Worm (Caenorhabditis elegans) whole organism, young adult: ENCODE results near the gene vps-54.

ENCODE experiments used
- F10E7.11 ChIP-seq: sonication (generic microtip); optimal IDR thresholded peaks from 2 replicates; lab custom pipeline; 2017; ENCODE audit warnings: mild to moderate bottlenecking, missing genetic modification characterization, moderate library complexity, missing compliant biosample characterization
- F23B12.7 ChIP-seq: sonication (generic microtip); optimal IDR thresholded peaks from 2 replicates; lab custom pipeline; 2017; ENCODE audit warnings: missing genetic modification characterization, mild to moderate bottlenecking, missing compliant biosample characterization, antibody characterized with exemption, moderate library complexity; ENCODE audit not compliant: insufficient read depth
- F52B5.7 ChIP-seq: sonication (generic microtip); optimal IDR thresholded peaks from 2 replicates; lab custom pipeline; 2016; ENCODE audit warnings: mild to moderate bottlenecking, missing genetic modification characterization, missing compliant biosample characterization
- F57A8.1 ChIP-seq: fragments of 200-800 bp; sonication (Bioruptor generic); optimal IDR thresholded peaks from 2 replicates; lab custom pipeline; 2018; ENCODE audit warnings: mild to moderate bottlenecking, missing genetic modification characterization, moderate library complexity, missing compliant biosample characterization
- F57C9.4 ChIP-seq: sonication (generic microtip); optimal IDR thresholded peaks from 2 replicates; lab custom pipeline; 2017; ENCODE audit warnings: mild to moderate bottlenecking, missing genetic modification characterization, missing compliant biosample characterization
- K11D2.4 ChIP-seq: fragments of 200-800 bp; sonication (Bioruptor generic); IDR thresholded peaks from 2 replicates; pipeline ENCODE4 v1.3.6; 2022; ENCODE audit warnings: missing genetic modification reagents, missing genetic modification characterization, missing compliant biosample characterization
- T07F8.4 ChIP-seq: sonication (generic microtip); optimal IDR thresholded peaks from 2 replicates; lab custom pipeline; 2016; ENCODE audit warnings: mild to moderate bottlenecking, missing genetic modification characterization, moderate library complexity, missing compliant biosample characterization
- Y53F4B.3 ChIP-seq: fragments of 200-800 bp; sonication (Bioruptor generic); IDR thresholded peaks from 2 replicates; pipeline ENCODE4 v1.3.6; 2022; ENCODE audit warnings: missing genetic modification reagents, missing genetic modification characterization, missing compliant biosample characterization
- ZK185.1 ChIP-seq: sonication (generic microtip); optimal IDR thresholded peaks from 2 replicates; lab custom pipeline; 2016; ENCODE audit warnings: mild to moderate bottlenecking, missing genetic modification characterization, missing compliant biosample characterization; ENCODE audit not compliant: poor library complexity, severe bottlenecking
- aptf-2 ChIP-seq: fragments of 200-800 bp; sonication (Bioruptor generic); conservative IDR thresholded peaks from 2 replicates; pipeline ENCODE4 v1.3.6; 2022; ENCODE audit warnings: missing genetic modification reagents, missing genetic modification characterization, missing compliant biosample characterization
- athp-1 ChIP-seq: sonication (generic microtip); optimal IDR thresholded peaks from 2 replicates; lab custom pipeline; 2017; ENCODE audit warnings: mild to moderate bottlenecking, missing genetic modification characterization, missing compliant biosample characterization
- bed-1 ChIP-seq: fragments of 200-800 bp; sonication (Bioruptor generic); IDR thresholded peaks from 2 replicates; pipeline ENCODE4 v1.3.6; 2022; ENCODE audit warnings: missing genetic modification reagents, missing genetic modification characterization, missing compliant biosample characterization
- ceh-91 ChIP-seq: fragments of 200-800 bp; sonication (Bioruptor generic); IDR thresholded peaks from 2 replicates; pipeline ENCODE4 v1.3.6; 2022; ENCODE audit warnings: missing genetic modification reagents, missing genetic modification characterization, missing compliant biosample characterization
- dpff-1 ChIP-seq: sonication (generic microtip); optimal IDR thresholded peaks from 2 replicates; lab custom pipeline; 2017; ENCODE audit warnings: mild to moderate bottlenecking, missing genetic modification characterization, missing compliant biosample characterization
- egl-44 ChIP-seq: fragments of 200-800 bp; sonication (Bioruptor generic); IDR thresholded peaks from 2 replicates; pipeline ENCODE4 v1.3.6; 2022; ENCODE audit warnings: missing genetic modification reagents, missing genetic modification characterization, missing compliant biosample characterization
- egrh-3 ChIP-seq: fragments of 200-800 bp; sonication (Bioruptor generic); IDR thresholded peaks from 2 replicates; pipeline ENCODE4 v1.3.6; 2022; ENCODE audit warnings: missing genetic modification reagents, missing genetic modification characterization, missing compliant biosample characterization
- fkh-3 ChIP-seq: sonication (generic microtip); optimal IDR thresholded peaks from 2 replicates; lab custom pipeline; 2016; ENCODE audit warnings: mild to moderate bottlenecking, missing genetic modification characterization, missing compliant biosample characterization
- hsf-1 ChIP-seq: fragments of 200-800 bp; sonication (Bioruptor generic); IDR thresholded peaks from 2 replicates; pipeline ENCODE4 v1.3.6; 2022; ENCODE audit warnings: missing genetic modification reagents, missing genetic modification characterization, missing compliant biosample characterization
- let-526 ChIP-seq: fragments of 200-800 bp; sonication (Bioruptor generic); IDR thresholded peaks from 2 replicates; pipeline ENCODE4 v1.3.6; 2022; ENCODE audit warnings: missing genetic modification reagents, missing genetic modification characterization, missing compliant biosample characterization
- lin-35 ChIP-seq, 3 experiments: fragments of 150-350 bp in 2 of 3; sonication (generic microtip) in 1 of 3; optimal IDR thresholded peaks; 2 replicates each; lab custom pipeline; 2014 to 2018; ENCODE audit warnings: missing biosample characterization in 3 of 3, missing genetic modification characterization in 3 of 3, missing genetic modification reagents in 3 of 3
- lin-54 ChIP-seq: fragments of 200-800 bp; sonication (Bioruptor generic); optimal IDR thresholded peaks from 2 replicates; lab custom pipeline; 2018; ENCODE audit warnings: mild to moderate bottlenecking, missing genetic modification characterization, missing compliant biosample characterization
- madf-10 ChIP-seq: sonication (generic microtip); optimal IDR thresholded peaks from 2 replicates; lab custom pipeline; 2016; ENCODE audit warnings: mild to moderate bottlenecking, missing genetic modification characterization, missing compliant biosample characterization
- madf-6 ChIP-seq: fragments of 200-800 bp; sonication (Bioruptor generic); IDR thresholded peaks from 2 replicates; pipeline ENCODE4 v1.3.6; 2022; ENCODE audit warnings: missing genetic modification reagents, missing genetic modification characterization, missing compliant biosample characterization
- mcd-1 ChIP-seq: fragments of 200-800 bp; sonication (Bioruptor generic); IDR thresholded peaks from 2 replicates; pipeline ENCODE4 v1.3.6; 2022; ENCODE audit warnings: missing genetic modification reagents, missing genetic modification characterization, missing compliant biosample characterization
- nhr-90 ChIP-seq: sonication (generic microtip); optimal IDR thresholded peaks from 2 replicates; lab custom pipeline; 2016; ENCODE audit warnings: missing genotype, mild to moderate bottlenecking, missing genetic modification characterization, missing compliant biosample characterization
- pbrm-1 ChIP-seq: fragments of 200-800 bp; sonication (Bioruptor generic); IDR thresholded peaks from 2 replicates; pipeline ENCODE4 v1.3.6; 2022; ENCODE audit warnings: missing genetic modification reagents, missing genetic modification characterization, missing compliant biosample characterization
- pha-4 ChIP-seq: fragments of 150-350 bp; sonication (generic microtip); optimal IDR thresholded peaks from 2 replicates; lab custom pipeline; 2014; ENCODE audit warnings: missing biosample characterization, missing genetic modification reagents, missing genetic modification characterization
- rec-8 ChIP-seq, 2 experiments: sonication (generic microtip); optimal IDR thresholded peaks; 2 replicates each; lab custom pipeline; 2016; ENCODE audit warnings: mild to moderate bottlenecking in 2 of 2, missing genetic modification characterization in 2 of 2, missing genetic modification reagents in 2 of 2, missing genotype in 2 of 2, missing biosample characterization in 1 of 2, missing compliant biosample characterization in 1 of 2, moderate library complexity in 1 of 2
- sdz-38 ChIP-seq: sonication (generic microtip); optimal IDR thresholded peaks from 2 replicates; lab custom pipeline; 2016; ENCODE audit warnings: missing genotype, missing genetic modification characterization, missing compliant biosample characterization
- tlf-1 ChIP-seq: fragments of 200-800 bp; sonication (Bioruptor generic); optimal IDR thresholded peaks from 2 replicates; lab custom pipeline; 2018; ENCODE audit warnings: mild to moderate bottlenecking, missing genetic modification characterization, missing compliant biosample characterization
- unc-130 ChIP-seq: sonication (generic microtip); optimal IDR thresholded peaks from 2 replicates; lab custom pipeline; 2016; ENCODE audit warnings: missing genetic modification reagents, missing genetic modification characterization, missing compliant biosample characterization
- zim-3 ChIP-seq: sonication (generic microtip); optimal IDR thresholded peaks from 2 replicates; lab custom pipeline; 2017; ENCODE audit warnings: mild to moderate bottlenecking, missing genetic modification characterization, moderate library complexity, missing compliant biosample characterization
- ztf-3 ChIP-seq: fragments of 200-800 bp; sonication (Bioruptor generic); optimal IDR thresholded peaks from 2 replicates; lab custom pipeline; 2018; ENCODE audit warnings: mild to moderate bottlenecking, missing genetic modification characterization, missing compliant biosample characterization

vps-54 gene

DNA sequence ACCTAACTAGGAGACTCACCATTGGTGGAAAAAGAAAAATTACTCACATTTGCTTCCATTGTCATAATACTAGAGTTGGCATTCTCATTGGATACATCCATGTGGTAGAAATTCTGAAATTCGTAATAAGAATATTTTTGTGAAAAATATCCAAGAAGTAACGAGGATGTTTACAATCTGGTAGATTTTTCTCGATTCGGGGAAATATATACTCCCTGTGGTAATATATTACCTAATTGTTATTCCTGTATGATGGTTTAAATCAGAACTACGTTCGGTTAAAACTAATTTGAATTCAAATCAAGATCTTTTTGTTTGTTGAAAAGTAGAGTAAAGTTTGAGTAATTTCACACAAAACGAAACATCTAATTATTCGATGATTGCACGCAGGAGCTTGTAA, 27.2 kb downstream of the vps-54 start, which contains the start of gene srd-34:
TSS of gene srd-34 (minus strand) at position 101 of the 400 bp plus-strand sequence.
- no peak for TF ChIP-seq madf-10 (tag; lab: Kevin White, UChicago)
- no peak for TF ChIP-seq lin-54 (GFP tag; lab: Kevin White, UChicago)
- TF ChIP-seq let-526 (GFP tag; lab: Robert Waterston, UW), result no peak
- TF ChIP-seq athp-1 (tag; lab: Kevin White, UChicago), result no peak
- TF ChIP-seq dpff-1 (tag; lab: Kevin White, UChicago), result no peak
- TF ChIP-seq mcd-1 (GFP tag; lab: Robert Waterston, UW), result no peak
- no peak for TF ChIP-seq ZK185.1 (tag; lab: Kevin White, UChicago)
- no peak for TF ChIP-seq F57C9.4
- no peak for TF ChIP-seq F52B5.7 (tag; lab: Kevin White, UChicago)
- TF ChIP-seq pha-4 (tag; lab: Kevin White, UChicago), result no peak
- TF ChIP-seq tlf-1 (GFP tag; lab: Kevin White, UChicago), result no peak
- no peak for TF ChIP-seq Y53F4B.3 (GFP tag; lab: Robert Waterston, UW)
- no peak for TF ChIP-seq ztf-3

DNA sequence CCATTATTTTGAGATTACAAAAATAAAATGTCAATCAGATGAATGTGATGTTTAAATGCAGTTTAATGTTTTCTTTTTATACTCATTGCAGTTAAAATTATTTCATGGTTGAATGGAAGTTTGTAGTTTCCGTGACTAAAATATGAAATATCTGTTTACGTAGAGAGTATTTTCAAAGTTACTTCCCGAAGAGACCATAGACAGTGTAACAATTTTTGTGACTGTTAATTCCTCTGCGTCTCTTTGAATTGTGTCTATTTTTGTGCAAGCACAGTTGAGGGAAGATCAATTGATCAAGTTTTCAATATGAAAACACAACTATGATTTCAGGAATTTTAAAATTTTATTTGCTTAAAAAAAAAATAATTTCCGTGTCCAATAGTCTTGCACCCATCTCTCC, 29.5 kb downstream of the vps-54 start, which contains the start of gene F25D1.5:
TSS of gene F25D1.5 (minus strand) at position 35 of the 400 bp plus-strand sequence.
- TF ChIP-seq F23B12.7 (tag; lab: Kevin White, UChicago) (no peak), zim-3 (tag; lab: Kevin White, UChicago) (no peak)

DNA sequence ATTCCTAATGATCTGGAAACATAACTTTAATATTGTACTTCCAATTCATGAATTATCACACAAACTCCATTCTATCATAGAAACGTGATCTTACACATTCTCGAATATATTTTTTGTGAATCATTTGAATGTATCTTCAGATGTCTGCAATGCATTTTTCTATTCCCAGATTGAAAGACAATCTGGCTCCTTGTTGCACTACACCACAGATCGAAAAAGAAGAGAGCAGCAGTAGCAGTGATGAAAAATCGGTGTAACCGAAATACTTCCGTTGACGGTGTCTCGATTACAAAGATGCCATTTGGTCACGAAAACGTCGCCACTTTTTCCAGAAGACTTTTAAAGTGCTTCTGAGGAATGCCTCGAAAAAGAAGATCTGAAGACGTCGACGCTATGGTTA, 36.2 kb downstream of the vps-54 start, which contains the start of gene degt-1:
TSS of gene degt-1 (plus strand) at position 301 of the 400 bp plus-strand sequence.
- no peak for TF ChIP-seq ceh-91 (GFP tag; lab: Robert Waterston, UW)
- no peak for TF ChIP-seq egrh-3
- TF ChIP-seq madf-10 (tag; lab: Kevin White, UChicago), result no peak
- TF ChIP-seq rec-8 (tag; optimal IDR thresholded peaks at IDR 0.05; lab: Kevin White, UChicago), result no peak

DNA sequence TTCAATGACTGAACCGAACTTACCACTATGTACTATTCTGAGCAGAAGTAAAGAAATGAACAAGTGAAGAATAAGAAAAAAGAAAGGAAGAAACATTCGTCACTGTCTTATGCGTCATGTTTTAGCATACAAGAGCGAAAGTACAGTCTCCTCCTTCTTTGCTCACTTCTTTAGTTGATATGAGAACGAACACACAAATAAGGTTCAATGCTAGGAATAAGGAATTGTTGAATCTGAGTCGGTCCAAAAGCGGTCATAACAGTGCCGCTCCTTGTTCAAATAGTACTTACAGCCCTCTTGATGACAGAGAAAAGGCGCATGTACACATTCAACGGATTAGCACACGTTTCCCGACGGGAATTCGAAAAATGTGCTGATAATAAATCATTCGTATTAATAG, 37.1 kb downstream of the vps-54 start, which contains the start of gene F25D1.8:
TSS of gene F25D1.8 (plus strand) at position 301 of the 400 bp plus-strand sequence.
- TF ChIP-seq lin-35 (GFP tag; optimal IDR thresholded peaks at IDR 0.05; lab: Kevin White, UChicago) (no peak), K11D2.4 (GFP tag; lab: Robert Waterston, UW) (no peak), F10E7.11 (no peak), pbrm-1 (GFP tag; lab: Robert Waterston, UW) (no peak), aptf-2 (GFP tag; lab: Robert Waterston, UW) (no peak), fkh-3 (tag; lab: Kevin White, UChicago) (no peak), unc-130 (GFP tag; lab: Kevin White, UChicago) (no peak), madf-10 (tag; lab: Kevin White, UChicago) (no peak), sdz-38 (no peak), F52B5.7 (tag; lab: Kevin White, UChicago) (no peak), T07F8.4 (tag; lab: Kevin White, UChicago) (no peak), hsf-1 (GFP tag; lab: Robert Waterston, UW) (no peak), dpff-1 (tag; lab: Kevin White, UChicago) (no peak), egl-44 (GFP tag; lab: Robert Waterston, UW) (no peak), bed-1 (GFP tag; lab: Robert Waterston, UW) (no peak), F57A8.1 (GFP tag; lab: Kevin White, UChicago) (no peak), madf-6 (GFP tag; lab: Robert Waterston, UW) (no peak), nhr-90 (no peak)
